Worm (Caenorhabditis elegans): ENCODE results near the gene twk-32.

- TF ChIP-seq ceh-13 (GFP tag; optimal IDR thresholded peaks at IDR 0.05) (no peak), aly-1 (tag; optimal IDR thresholded peaks at IDR 0.05) (no peak), tra-4 (tag; optimal IDR thresholded peaks at IDR 0.05) (no peak), tbx-37 (GFP tag; conservative IDR thresholded peaks at IDR 0.05) (no peak), ceh-36 (tag; optimal IDR thresholded peaks at IDR 0.05) (no peak)
Observed at ce11 chrV:13816877-13817276, 20.4 kb downstream of the twk-32 start, which contains the start of gene F55B12.2.
